Worm (Caenorhabditis elegans) whole organism, young adult: ENCODE results near the gene lgc-52.
"Not testable (repeated sequence)": the region's sequence is repeated elsewhere in the genome, so short reads cannot be mapped to it uniquely, and the experiment has no call there.

ENCODE experiments used
- akir-1 ChIP-seq: fragments of 200-800 bp; sonication (Bioruptor generic); optimal IDR thresholded peaks from 2 replicates; lab custom pipeline; 2018; ENCODE audit warnings: mild to moderate bottlenecking, missing genetic modification characterization, moderate library complexity, missing compliant biosample characterization
- ceh-27 ChIP-seq: fragments of 200-800 bp; sonication (Bioruptor generic); optimal IDR thresholded peaks from 2 replicates; lab custom pipeline; 2018; ENCODE audit warnings: mild to moderate bottlenecking, missing genetic modification characterization, moderate library complexity, missing compliant biosample characterization
- fkh-3 ChIP-seq: sonication (generic microtip); optimal IDR thresholded peaks from 2 replicates; lab custom pipeline; 2016; ENCODE audit warnings: mild to moderate bottlenecking, missing genetic modification characterization, missing compliant biosample characterization
- hsf-1 ChIP-seq: fragments of 200-800 bp; sonication (Bioruptor generic); IDR thresholded peaks from 2 replicates; pipeline ENCODE4 v1.3.6; 2022; ENCODE audit warnings: missing genetic modification reagents, missing genetic modification characterization, missing compliant biosample characterization
- unc-62 ChIP-seq: fragments of 150-350 bp; optimal IDR thresholded peaks from 2 replicates; lab custom pipeline; 2014; ENCODE audit warnings: missing biosample characterization, missing genetic modification reagents, missing genetic modification characterization

DNA sequence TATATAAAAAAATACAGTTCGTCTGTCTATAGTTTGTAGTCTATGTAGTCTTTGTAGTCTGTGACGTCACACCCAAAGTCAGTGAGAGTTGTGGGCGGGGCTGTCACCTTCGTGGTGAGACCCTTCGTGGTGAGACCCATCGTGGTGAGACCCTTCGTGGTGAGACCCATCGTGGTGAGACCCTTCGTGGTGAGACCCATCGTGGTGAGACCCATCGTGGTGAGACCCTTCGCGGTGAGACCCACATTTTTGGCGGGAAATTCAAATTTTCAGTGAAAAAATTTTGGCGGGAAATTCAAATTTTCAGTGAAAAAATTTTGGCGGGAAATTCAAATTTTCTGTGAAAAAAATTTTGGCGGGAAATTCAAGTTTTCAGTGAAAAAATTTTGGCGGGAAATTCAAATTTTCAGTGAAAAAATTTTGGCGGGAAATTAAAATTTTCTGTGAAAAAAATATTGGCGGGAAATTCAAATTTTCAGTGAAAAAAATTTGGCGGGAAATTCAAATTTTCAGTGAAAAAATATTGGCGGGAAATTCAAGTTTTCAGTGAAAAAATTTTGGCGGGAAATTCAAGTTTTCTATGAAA is 47.5 kb upstream of the lgc-52 start:
- not testable (repeated sequence) for TF ChIP-seq akir-1; hsf-1 (GFP tag; lab: Robert Waterston, UW); unc-62; ceh-27 (GFP tag; lab: Kevin White, UChicago); fkh-3
